Fruit fly (Drosophila melanogaster) whole organism, prepupa: ENCODE measurements around the gene CG12362.

Source experiments
- Blimp-1 ChIP-seq: fragments of 200-800 bp; sonication (Bioruptor generic); optimal IDR thresholded peaks from 3 replicates; lab custom pipeline; 2017; ENCODE audit warnings: missing biosample characterization, missing genetic modification characterization, mild to moderate bottlenecking, moderate library complexity, missing genetic modification reagents
- CG10631 ChIP-seq: fragments of 200-800 bp; sonication (Bioruptor generic); optimal IDR thresholded peaks from 2 replicates; lab custom pipeline; 2016; ENCODE audit warnings: missing biosample characterization, missing genetic modification characterization
- CG10669 ChIP-seq: fragments of 200-800 bp; sonication (Bioruptor generic); optimal IDR thresholded peaks from 3 replicates; lab custom pipeline; 2018; ENCODE audit warnings: missing biosample characterization, mild to moderate bottlenecking, missing genetic modification characterization, moderate library complexity
- CG11762 ChIP-seq: fragments of 200-800 bp; sonication (Bioruptor generic); optimal IDR thresholded peaks from 3 replicates; lab custom pipeline; 2016; ENCODE audit warnings: missing biosample characterization, missing genetic modification characterization; ENCODE audit not compliant: insufficient read depth
- CG15336 ChIP-seq: fragments of 200-800 bp; sonication (Bioruptor generic); IDR thresholded peaks from 2 replicates; pipeline ENCODE4 v1.3.6; 2022; ENCODE audit warnings: missing biosample characterization, missing genetic modification characterization
- CG3032 ChIP-seq: fragments of 200-800 bp; optimal IDR thresholded peaks from 2 replicates; lab custom pipeline; 2019; ENCODE audit warnings: missing biosample characterization, mild to moderate bottlenecking, missing genetic modification characterization, moderate library complexity
- CG32006 ChIP-seq: fragments of 200-800 bp; sonication (Bioruptor generic); optimal IDR thresholded peaks from 3 replicates; lab custom pipeline; 2017; ENCODE audit warnings: missing biosample characterization, mild to moderate bottlenecking, missing genetic modification characterization
- CG34406 ChIP-seq: fragments of 200-800 bp; sonication (Bioruptor generic); optimal IDR thresholded peaks from 3 replicates; lab custom pipeline; 2016; ENCODE audit warnings: missing biosample characterization, missing genetic modification characterization
- CG4318 ChIP-seq: fragments of 200-800 bp; sonication (Bioruptor generic); optimal IDR thresholded peaks from 3 replicates; lab custom pipeline; 2017; ENCODE audit warnings: missing biosample characterization, mild to moderate bottlenecking, missing genetic modification characterization
- CG6163 ChIP-seq: fragments of 200-800 bp; sonication (Bioruptor generic); IDR thresholded peaks from 3 replicates; pipeline ENCODE4 v1.3.6; 2022; ENCODE audit warnings: missing biosample characterization, missing genetic modification characterization
- CG6276 ChIP-seq: fragments of 200-800 bp; sonication (Bioruptor generic); optimal IDR thresholded peaks from 2 replicates; lab custom pipeline; 2017; ENCODE audit warnings: missing biosample characterization, mild to moderate bottlenecking, missing genetic modification characterization
- CG6792 ChIP-seq: fragments of 200-800 bp; sonication (Bioruptor generic); optimal IDR thresholded peaks from 3 replicates; lab custom pipeline; 2016; ENCODE audit warnings: missing biosample characterization, missing genetic modification characterization
- CG7368 ChIP-seq: fragments of 200-800 bp; sonication (Bioruptor generic); optimal IDR thresholded peaks from 3 replicates; lab custom pipeline; 2016; ENCODE audit warnings: missing biosample characterization, missing genetic modification characterization
- CG8119 ChIP-seq: fragments of 200-800 bp; sonication (Bioruptor generic); IDR thresholded peaks from 3 replicates; pipeline ENCODE4 v1.3.6; 2022; ENCODE audit warnings: missing biosample characterization, missing genetic modification characterization
- CG8632 ChIP-seq: fragments of 200-800 bp; sonication (Bioruptor generic); optimal IDR thresholded peaks from 3 replicates; lab custom pipeline; 2016; ENCODE audit warnings: missing biosample characterization, missing genetic modification characterization
- Eip75B ChIP-seq: fragments of 200-800 bp; sonication (Bioruptor generic); optimal IDR thresholded peaks from 3 replicates; lab custom pipeline; 2016; ENCODE audit warnings: missing biosample characterization, missing genetic modification characterization
- Eip78C ChIP-seq: fragments of 200-800 bp; sonication (Bioruptor generic); peaks from one replicate; lab custom pipeline; 2016; ENCODE audit warnings: missing biosample characterization, missing genetic modification characterization
- Gug ChIP-seq: fragments of 200-800 bp; sonication (Bioruptor generic); IDR thresholded peaks from 2 replicates; pipeline ENCODE4 v1.3.6; 2022; ENCODE audit warnings: missing biosample characterization, missing genetic modification characterization
- Hr38 ChIP-seq: sonication (Bioruptor generic); optimal IDR thresholded peaks from 2 replicates; lab custom pipeline; 2016; ENCODE audit warnings: missing biosample characterization, missing genetic modification characterization
- Lpt ChIP-seq: fragments of 200-800 bp; sonication (Bioruptor generic); optimal IDR thresholded peaks from 3 replicates; lab custom pipeline; 2016; ENCODE audit warnings: missing biosample characterization, missing genetic modification characterization
- Met ChIP-seq: fragments of 200-800 bp; sonication (Bioruptor generic); optimal IDR thresholded peaks from 3 replicates; lab custom pipeline; 2016; ENCODE audit warnings: missing biosample characterization, missing genetic modification characterization
- OdsH ChIP-seq: fragments of 200-800 bp; sonication (Bioruptor generic); optimal IDR thresholded peaks from 3 replicates; lab custom pipeline; 2016; ENCODE audit warnings: missing biosample characterization, missing genetic modification characterization
- Sox102F ChIP-seq: fragments of 200-800 bp; sonication (Bioruptor generic); optimal IDR thresholded peaks from 2 replicates; lab custom pipeline; 2016; ENCODE audit warnings: missing biosample characterization, mild to moderate bottlenecking, missing genetic modification characterization
- Sox14 ChIP-seq: fragments of 200-800 bp; sonication (Bioruptor generic); optimal IDR thresholded peaks from 3 replicates; lab custom pipeline; 2016; ENCODE audit warnings: missing biosample characterization, missing genetic modification characterization
- Sox15 ChIP-seq: fragments of 200-800 bp; sonication (Bioruptor generic); optimal IDR thresholded peaks from 3 replicates; lab custom pipeline; 2016; ENCODE audit warnings: missing biosample characterization, missing genetic modification characterization
- achi ChIP-seq: fragments of 200-800 bp; sonication (Bioruptor generic); optimal IDR thresholded peaks from 3 replicates; lab custom pipeline; 2016; ENCODE audit warnings: missing biosample characterization, missing genetic modification characterization
- cyc ChIP-seq: fragments of 200-800 bp; sonication (Bioruptor generic); optimal IDR thresholded peaks from 3 replicates; lab custom pipeline; 2016; ENCODE audit warnings: missing biosample characterization, missing genetic modification characterization
- dsx ChIP-seq: fragments of 200-800 bp; optimal IDR thresholded peaks from 3 replicates; lab custom pipeline; 2019; ENCODE audit warnings: missing biosample characterization, mild to moderate bottlenecking, missing genetic modification characterization, moderate library complexity; ENCODE audit not compliant: poor library complexity, severe bottlenecking
- fd85E ChIP-seq: fragments of 200-800 bp; sonication (Bioruptor generic); optimal IDR thresholded peaks from 3 replicates; lab custom pipeline; 2016; ENCODE audit warnings: missing biosample characterization, missing genetic modification characterization
- net ChIP-seq: fragments of 200-800 bp; sonication (Bioruptor generic); optimal IDR thresholded peaks from 3 replicates; lab custom pipeline; 2016; ENCODE audit warnings: missing biosample characterization, missing genetic modification characterization
- pdm3 ChIP-seq: fragments of 200-800 bp; sonication (Bioruptor generic); optimal IDR thresholded peaks from 3 replicates; lab custom pipeline; 2016; ENCODE audit warnings: missing biosample characterization, missing genetic modification characterization
- salr ChIP-seq, 2 experiments: fragments of 200-800 bp; sonication (Bioruptor generic); optimal IDR thresholded peaks; 3 replicates each; lab custom pipeline; 2016 to 2018; ENCODE audit warnings: missing biosample characterization in 2 of 2, missing genetic modification characterization in 2 of 2, mild to moderate bottlenecking in 1 of 2
- ss ChIP-seq, 2 experiments: fragments of 200-800 bp; sonication (Bioruptor generic); optimal IDR thresholded peaks; 2 replicates in 1 of 2; 3 replicates in 1 of 2; lab custom pipeline; 2017 to 2018; ENCODE audit warnings: mild to moderate bottlenecking in 2 of 2, missing biosample characterization in 2 of 2, missing genetic modification characterization in 2 of 2, moderate library complexity in 1 of 2
- svp ChIP-seq: fragments of 200-800 bp; sonication (Bioruptor generic); peaks from one replicate; lab custom pipeline; 2016; ENCODE audit warnings: missing biosample characterization, missing genetic modification characterization
- topi ChIP-seq: fragments of 200-800 bp; sonication (Bioruptor generic); optimal IDR thresholded peaks from 3 replicates; lab custom pipeline; 2016; ENCODE audit warnings: missing biosample characterization, missing genetic modification characterization
- vri ChIP-seq: fragments of 200-800 bp; sonication (Bioruptor generic); optimal IDR thresholded peaks from 3 replicates; lab custom pipeline; 2016; ENCODE audit warnings: missing biosample characterization, mild to moderate bottlenecking, missing genetic modification characterization

The CG12362 gene

DNA sequence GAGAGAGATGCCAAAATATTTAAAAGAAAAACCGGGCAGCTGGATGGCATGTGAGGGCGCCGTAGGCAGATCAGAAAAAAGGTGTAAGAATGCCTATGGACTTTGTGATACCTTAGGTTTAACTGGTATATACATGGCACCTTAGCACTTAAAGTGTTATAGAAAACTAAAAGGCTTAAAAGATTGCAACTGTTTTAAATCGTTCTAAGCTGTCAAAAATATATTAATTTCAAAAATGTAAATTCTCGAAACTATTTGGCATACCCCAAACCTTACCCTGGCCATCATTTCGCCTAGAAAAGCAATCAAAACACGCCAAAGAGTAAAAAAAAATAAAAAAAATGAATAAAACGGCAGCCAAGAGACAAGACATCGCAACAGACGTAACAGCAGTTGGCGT lies 34.4 kb downstream of the CG12362 start (continued):
- TF ChIP-seq Gug (GFP tag; lab: Robert Waterston, UW) = peak; percentile 45; the same call in 1 of the 2 replicates
- TF ChIP-seq CG4318 (GFP tag; lab: Kevin White, UChicago) = no peak
- TF ChIP-seq CG10669 (GFP tag; lab: Kevin White, UChicago) = no peak
- no peak for TF ChIP-seq CG34406
- no peak for TF ChIP-seq svp (GFP tag; lab: Kevin White, UChicago)
- no peak for TF ChIP-seq Sox15 (GFP tag; lab: Kevin White, UChicago)
- TF ChIP-seq CG3032 (tag; lab: Kevin White, UChicago) = peak; percentile 9
- TF ChIP-seq CG8632 (GFP tag; lab: Kevin White, UChicago) = no peak
- TF ChIP-seq Lpt (GFP tag; lab: Kevin White, UChicago) = no peak
- TF ChIP-seq CG15336 = peak; percentile 84
- no peak for TF ChIP-seq fd85E (GFP tag; lab: Kevin White, UChicago)
- no peak for TF ChIP-seq OdsH (GFP tag; lab: Kevin White, UChicago)
- TF ChIP-seq CG6792 = no peak
- TF ChIP-seq CG8119 (GFP tag; lab: Robert Waterston, UW) = peak; percentile 79
- peak; percentile 66 for TF ChIP-seq CG32006 (GFP tag; lab: Kevin White, UChicago)
- TF ChIP-seq pdm3 = peak; percentile 12
- peak; percentile 55 for TF ChIP-seq CG6163
- TF ChIP-seq CG11762 (GFP tag; lab: Kevin White, UChicago) = no peak
- no peak for TF ChIP-seq Sox14
- no peak for TF ChIP-seq Met (GFP tag; lab: Kevin White, UChicago)
- no peak for TF ChIP-seq dsx
- peak; percentile 63 for TF ChIP-seq Eip78C (GFP tag; lab: Kevin White, UChicago)
- no peak for TF ChIP-seq cyc (GFP tag; lab: Kevin White, UChicago)
- no peak for TF ChIP-seq topi (GFP tag; lab: Kevin White, UChicago)
- TF ChIP-seq CG7368 (GFP tag; lab: Kevin White, UChicago) = no peak
- no peak for TF ChIP-seq Sox102F (GFP tag; lab: Kevin White, UChicago)
- no peak for TF ChIP-seq Hr38
- TF ChIP-seq vri (GFP tag; lab: Kevin White, UChicago) = no peak
- no peak for TF ChIP-seq salr (GFP tag; optimal IDR thresholded peaks at IDR 0.05; lab: Kevin White, UChicago)

DNA sequence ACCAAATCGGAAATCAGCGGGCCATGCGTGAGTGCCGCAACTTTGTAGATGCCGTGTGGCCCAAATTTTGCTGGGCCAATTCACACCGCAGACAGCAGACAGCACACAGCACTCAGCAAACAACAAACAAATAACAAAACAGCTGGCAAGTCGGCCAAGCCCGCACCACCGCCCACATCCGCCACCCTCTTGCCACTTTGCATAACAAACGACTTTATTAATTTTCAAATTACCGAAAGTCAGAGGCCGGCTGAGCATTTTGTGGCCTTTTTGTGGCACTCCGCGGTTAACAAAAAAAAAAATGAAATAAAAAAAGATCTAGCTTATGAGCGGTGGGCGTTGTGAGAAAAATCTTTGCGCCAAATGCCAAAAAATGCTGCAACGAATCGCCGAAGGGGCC lies 37.1 kb downstream of the CG12362 start:
- TF ChIP-seq fd85E (GFP tag; lab: Kevin White, UChicago) (no peak), Hr38 (no peak), Sox102F (GFP tag; lab: Kevin White, UChicago) (no peak)

DNA sequence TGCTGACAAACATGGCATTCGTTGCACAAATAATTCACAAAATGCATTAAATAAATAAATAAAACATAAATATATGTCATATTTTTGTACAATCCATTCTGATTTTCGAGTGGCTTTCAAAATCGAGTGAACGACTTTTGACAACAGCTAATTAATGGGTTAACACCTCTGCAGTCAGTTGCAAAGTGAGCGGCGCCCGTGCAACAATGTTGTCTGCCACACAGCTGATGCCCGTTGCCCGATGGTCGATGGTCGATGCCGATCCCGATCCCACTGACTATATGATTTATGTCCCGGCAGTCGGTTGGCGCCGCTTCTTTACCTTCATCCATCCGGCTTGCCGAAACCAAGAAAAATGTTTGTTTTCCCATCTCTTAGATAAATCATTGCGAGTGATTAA lies 46.5 kb downstream of the CG12362 start:
- TF ChIP-seq Blimp-1 (no peak), dsx (peak; percentile 97), achi (GFP tag; lab: Kevin White, UChicago) (peak; percentile 21)

dm6 chr3L:10463051-10463866 lies 50.6 kb downstream of the CG12362 start, which contains the start of the genes Gem3 and CG32061:
Gene Gem3 (minus strand): TSS chr3L:10463101.
Gene CG32061 (plus strand): TSS chr3L:10463816.
- TF ChIP-seq net (GFP tag; lab: Kevin White, UChicago) = no peak
- no peak for TF ChIP-seq Eip75B (GFP tag; lab: Kevin White, UChicago)
- no peak for TF ChIP-seq CG6276 (GFP tag; lab: Kevin White, UChicago)
- no peak for TF ChIP-seq CG10631
- no peak for TF ChIP-seq ss (GFP tag; optimal IDR thresholded peaks at IDR 0.05; lab: Kevin White, UChicago)
- TF ChIP-seq CG8632 (GFP tag; lab: Kevin White, UChicago) = no peak
